Worm (Caenorhabditis elegans) whole organism, dauer: ENCODE measurements around the gene nhr-172.
"Not testable (repeated sequence)": the region's sequence is repeated elsewhere in the genome, so short reads cannot be mapped to it uniquely, and the experiment has no call there.

Source experiments
- unc-62 ChIP-seq: sonication (generic microtip); optimal IDR thresholded peaks from 2 replicates; lab custom pipeline; 2017; ENCODE audit warnings: missing biosample characterization, missing genetic modification reagents, missing genetic modification characterization

nhr-172 gene

DNA sequence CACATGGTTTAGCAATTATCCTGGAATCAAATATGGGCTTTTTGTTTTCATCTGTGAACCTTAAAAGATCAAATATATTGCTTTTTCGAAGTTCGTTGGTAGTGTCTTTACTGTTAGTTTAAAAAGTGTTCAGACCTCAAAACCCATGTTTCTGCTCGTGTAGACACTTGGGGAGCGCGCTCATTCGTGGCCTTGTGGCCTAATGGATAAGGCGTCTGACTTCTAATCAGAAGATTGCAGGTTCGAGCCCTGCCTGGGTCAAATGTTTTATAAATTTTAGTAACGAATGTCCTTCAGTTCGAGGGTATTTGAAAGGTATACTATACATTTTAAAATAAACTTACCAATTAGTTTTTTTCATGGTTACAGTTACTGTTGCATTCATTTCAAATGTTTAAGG, 2.6 kb upstream of the nhr-172 start:
- no peak for TF ChIP-seq unc-62 (GFP tag; lab: Kevin White, UChicago)

DNA sequence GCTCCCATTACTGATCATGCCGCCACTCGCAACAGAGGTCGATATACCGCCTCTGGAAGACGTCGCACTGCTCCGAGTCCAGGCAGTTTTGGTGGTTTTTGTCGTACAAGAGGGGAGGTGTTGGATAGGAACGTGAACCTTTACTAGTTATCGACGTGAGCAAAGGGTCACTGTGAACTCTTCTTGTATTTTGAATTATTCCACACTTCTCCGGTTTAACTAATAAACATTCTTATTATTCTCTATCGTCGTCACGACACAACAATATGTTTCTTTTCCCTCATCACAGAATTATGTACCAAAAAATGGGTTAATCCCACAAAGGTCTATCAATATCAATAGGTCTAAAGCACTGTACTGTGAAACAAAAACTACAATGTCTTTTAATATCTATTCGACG, 2.7 kb downstream of the nhr-172 start, which contains the start of gene nhr-171:
Gene nhr-171, plus strand, starts transcription at position 301 of the 400 bp plus-strand sequence.
- not testable (repeated sequence) for TF ChIP-seq unc-62 (GFP tag; lab: Kevin White, UChicago)

DNA sequence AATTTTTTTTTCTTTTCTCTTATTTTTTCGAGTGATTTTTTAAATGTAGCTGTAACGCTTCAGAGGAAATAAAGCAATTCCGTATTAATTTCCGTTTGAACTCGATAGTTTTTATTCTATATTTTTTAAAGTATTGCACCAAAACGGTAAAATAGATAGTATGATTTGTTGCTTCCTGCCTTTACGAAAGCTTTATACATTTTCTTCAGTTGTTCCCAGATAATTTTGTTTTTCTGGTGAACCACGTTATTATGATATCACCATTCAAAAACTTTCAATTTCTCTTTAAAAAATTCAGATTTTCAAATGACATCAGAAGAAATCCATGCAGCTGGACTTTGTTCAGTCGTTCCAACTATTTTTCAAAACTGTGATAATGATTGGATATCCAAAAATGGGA, 6.1 kb downstream of the nhr-172 start, which contains the start of gene srb-18:
Gene srb-18, plus strand, starts transcription at position 301 of the 400 bp plus-strand sequence.
- no peak for TF ChIP-seq unc-62 (GFP tag; lab: Kevin White, UChicago)

DNA sequence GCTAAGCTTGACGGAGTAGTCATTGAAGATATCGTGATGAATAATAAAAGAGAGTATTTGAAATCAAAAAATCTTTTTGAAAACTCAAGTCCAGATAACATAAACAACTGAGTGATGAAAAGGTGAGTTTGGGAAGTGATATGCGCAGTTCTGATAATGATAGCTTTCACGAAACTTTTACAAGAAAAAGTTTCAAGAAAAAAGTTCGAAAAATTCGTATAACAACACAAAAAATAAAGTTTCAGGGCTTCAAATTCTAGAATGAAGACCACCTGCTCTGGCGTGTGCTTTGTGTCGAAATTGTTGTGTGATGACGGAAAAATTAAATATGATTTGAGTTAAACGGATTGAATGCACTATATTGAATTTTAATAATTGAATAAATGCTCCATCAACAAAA, 11.3 kb downstream of the nhr-172 start, which contains the start of gene srb-19:
Gene srb-19, minus strand, starts transcription at position 101 of the 400 bp plus-strand sequence.
- no peak for TF ChIP-seq unc-62 (GFP tag; lab: Kevin White, UChicago)

DNA sequence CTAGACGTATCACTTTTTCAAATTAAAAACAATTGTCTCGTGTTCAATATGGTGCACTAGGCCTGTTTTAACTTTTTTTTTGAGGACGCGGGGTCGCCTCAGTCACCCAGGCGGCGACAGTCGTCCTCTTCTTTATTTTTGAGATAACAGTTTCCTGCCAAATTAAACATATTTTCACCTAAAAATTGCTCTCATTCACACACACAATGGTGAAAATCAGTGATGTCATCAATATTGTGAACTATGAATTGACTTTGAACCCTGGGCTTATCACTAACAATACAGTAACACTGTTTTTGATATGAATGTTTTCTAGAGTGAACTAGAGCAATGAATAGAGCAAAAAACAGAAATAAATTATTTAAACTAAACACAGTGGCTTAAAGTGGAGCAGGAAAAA, 12.5 kb downstream of the nhr-172 start:
- no peak for TF ChIP-seq unc-62 (GFP tag; lab: Kevin White, UChicago)

DNA sequence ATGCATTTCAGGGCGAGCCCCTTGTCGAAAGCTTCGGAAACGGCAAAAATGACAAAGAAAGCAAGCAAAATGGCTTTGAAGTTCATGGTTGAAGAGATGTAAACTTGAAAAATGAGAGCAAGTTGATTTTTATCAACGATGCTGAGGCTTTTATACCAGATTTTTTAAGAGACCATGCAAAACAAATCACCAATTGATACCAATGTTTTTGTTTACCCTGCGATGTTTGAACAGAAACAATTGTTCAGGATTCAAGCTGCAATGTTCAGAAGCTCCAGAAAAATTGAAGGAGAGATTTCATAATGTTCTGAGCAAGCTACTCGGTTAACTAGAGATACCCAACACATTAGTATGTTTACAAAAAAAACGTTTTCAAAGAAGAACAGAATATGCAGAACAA, 13.5 kb downstream of the nhr-172 start, which contains the start of gene C54F6.15:
Gene C54F6.15, minus strand, starts transcription at position 101 of the 400 bp plus-strand sequence.
- no peak for TF ChIP-seq unc-62 (GFP tag; lab: Kevin White, UChicago)

DNA sequence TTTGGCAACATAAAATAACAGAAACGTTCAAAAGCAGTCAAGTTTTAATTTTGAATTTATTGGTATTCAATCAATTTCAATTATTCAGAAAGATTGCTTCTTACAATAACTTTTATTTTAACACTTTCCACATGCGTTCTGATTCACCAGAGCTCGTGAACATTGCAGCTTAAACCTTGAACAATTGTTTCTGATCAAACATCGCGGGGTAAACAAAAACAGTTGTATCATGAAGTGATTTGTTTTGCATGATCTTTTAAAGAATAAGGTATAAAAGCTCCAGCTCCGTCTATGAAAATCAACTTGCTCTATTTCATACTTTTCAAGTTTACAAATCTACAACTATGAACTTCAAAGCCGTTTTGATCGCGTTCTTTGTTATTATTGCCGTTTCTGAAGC, 14.6 kb downstream of the nhr-172 start, which contains the start of gene C54F6.6:
Gene C54F6.6, plus strand, starts transcription at position 301 of the 400 bp plus-strand sequence.
- no peak for TF ChIP-seq unc-62 (GFP tag; lab: Kevin White, UChicago)

DNA sequence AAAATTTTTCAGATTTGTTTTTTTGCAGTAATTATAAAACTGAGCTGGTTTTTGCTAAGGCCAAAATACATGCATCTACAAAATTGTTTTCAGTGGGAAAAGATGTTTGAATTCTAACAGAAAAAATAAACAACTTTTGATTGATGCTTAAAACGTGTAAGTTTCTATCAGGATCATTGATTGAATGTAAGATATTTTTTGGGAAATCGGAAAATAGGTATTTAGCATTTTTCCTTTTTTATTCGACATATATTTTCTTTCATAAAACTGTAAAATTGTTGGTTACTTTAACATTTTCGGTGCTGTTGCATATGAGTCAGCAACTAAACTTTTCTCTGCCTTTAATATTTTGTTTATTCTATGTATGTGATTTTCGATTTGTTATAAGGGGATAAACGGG, 15.7 kb downstream of the nhr-172 start, which contains the start of gene C54F6.20:
Gene C54F6.20, plus strand, starts transcription at position 301 of the 400 bp plus-strand sequence.
- no peak for TF ChIP-seq unc-62 (GFP tag; lab: Kevin White, UChicago)

DNA sequence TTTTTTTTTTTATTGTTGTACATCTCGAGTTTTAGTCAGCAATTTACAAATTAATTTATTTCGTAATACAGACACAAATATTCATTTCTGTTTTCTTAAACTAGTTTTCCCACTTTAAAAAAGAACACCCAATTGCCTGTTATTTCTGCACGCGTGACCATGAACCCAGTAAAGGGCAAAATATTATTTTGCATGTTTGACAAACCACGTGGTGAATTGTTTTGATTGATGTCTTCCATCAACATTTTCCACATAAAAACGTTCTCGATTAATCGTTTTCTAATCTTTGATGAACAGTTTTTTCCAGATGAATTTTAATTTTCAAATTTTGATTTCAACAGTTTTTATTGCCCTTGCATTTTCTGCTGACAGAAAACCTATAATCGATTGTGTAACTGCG, 16.9 kb downstream of the nhr-172 start, which contains the start of gene C54F6.18:
Gene C54F6.18, plus strand, starts transcription at position 301 of the 400 bp plus-strand sequence.
- no peak for TF ChIP-seq unc-62 (GFP tag; lab: Kevin White, UChicago)

DNA sequence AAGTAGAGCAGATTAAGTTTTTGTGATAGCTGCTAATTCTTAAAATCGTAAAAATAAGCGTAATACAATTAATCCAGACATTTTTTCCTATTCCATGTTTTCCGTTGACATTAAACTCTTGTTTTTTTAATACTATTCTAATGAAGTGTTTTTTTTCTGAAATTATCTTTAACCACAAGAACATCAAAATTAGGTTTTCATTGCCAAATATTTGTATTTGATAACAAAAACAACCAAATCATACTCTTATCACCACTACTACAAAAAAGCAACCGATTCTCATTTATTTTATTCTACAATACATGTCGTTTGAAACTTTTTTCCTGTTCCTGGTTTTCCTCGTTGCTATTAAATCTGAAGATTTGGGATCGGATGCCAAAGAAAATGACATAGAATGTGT, 18.4 kb downstream of the nhr-172 start, which contains the start of gene C54F6.17:
Gene C54F6.17, plus strand, starts transcription at position 301 of the 400 bp plus-strand sequence.
- no peak for TF ChIP-seq unc-62 (GFP tag; lab: Kevin White, UChicago)

DNA sequence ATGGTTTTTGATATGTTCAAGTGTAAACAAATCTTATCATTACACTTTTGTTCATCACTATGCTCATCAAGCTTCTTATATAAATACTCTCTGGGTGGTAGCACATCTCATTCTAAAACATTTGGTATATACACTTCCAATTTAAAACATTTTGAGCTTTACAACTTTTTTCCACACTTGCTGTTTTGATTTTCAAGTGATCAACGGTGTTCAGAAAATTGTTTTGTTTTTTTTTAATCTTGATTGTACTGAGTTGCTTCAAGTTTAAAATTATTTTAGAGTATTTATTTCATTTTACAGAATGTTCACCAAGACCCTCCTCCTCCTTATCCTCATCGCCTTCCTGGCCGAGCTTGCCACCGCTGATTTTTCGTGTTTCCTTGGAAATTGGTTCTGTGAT, 20.0 kb downstream of the nhr-172 start, which contains the start of gene C54F6.5:
Gene C54F6.5, plus strand, starts transcription at position 301 of the 400 bp plus-strand sequence.
- TF ChIP-seq unc-62 (GFP tag; lab: Kevin White, UChicago), result no peak

DNA sequence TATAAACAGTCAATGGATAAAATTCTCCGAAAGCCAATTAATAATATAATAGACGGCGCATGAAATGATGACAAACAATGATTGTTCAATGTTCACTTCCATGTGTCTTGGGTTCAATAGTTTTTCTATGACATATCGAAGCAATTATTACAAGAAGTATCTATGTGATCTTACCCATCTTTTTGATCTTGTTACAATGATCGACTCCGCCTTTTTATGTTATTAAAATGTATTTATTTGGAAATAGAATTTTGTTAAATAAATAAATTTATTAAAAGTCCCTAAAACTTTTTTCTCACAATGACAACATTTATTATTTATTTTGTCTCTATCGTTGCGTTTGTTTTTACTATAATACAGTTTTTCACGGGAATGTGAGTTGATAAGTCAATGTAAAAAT, 21.0 kb downstream of the nhr-172 start, which contains the start of gene swt-2:
Gene swt-2, plus strand, starts transcription at position 301 of the 400 bp plus-strand sequence.
- TF ChIP-seq unc-62 (GFP tag; lab: Kevin White, UChicago), result no peak

DNA sequence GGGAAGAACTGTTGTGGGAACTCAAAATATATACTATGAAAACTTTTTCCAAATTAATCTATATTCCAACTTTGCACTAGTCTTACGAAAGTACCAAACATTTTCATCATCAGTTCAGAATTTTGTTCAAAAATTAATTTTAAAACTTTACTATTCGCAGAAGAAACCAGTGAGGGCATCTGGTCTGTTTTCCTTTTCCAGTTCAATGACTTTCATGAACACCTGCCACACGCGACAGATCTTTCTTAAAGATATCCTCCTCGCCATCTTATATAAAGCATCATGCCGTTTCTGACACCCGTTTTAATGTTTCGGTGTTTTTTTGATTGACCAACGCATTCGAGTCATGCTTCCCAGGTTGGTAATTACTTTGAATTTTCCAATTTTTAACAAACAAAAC, 24.2 kb downstream of the nhr-172 start, which contains the start of gene C54F6.3:
Gene C54F6.3, plus strand, starts transcription at position 301 of the 400 bp plus-strand sequence.
- no peak for TF ChIP-seq unc-62 (GFP tag; lab: Kevin White, UChicago)

DNA sequence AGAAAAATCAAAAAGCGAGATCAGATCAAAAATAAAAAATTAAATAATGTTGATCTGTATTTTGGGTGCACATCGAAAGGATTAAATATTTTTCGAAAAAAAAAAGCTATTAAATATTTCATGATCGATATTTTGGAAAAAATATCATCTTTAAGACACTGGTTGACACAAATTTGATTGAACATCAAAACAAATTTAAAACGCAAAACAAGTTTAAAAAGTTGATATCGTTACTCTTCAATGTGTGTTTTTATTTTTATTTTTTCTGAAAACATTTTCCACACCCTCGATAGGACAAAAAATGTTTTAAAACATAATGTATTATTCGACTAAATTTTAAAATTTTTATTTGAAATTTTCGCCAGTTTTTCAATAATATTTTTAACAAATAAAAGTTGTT, 29.2 kb downstream of the nhr-172 start, which contains the start of gene C54F6.12:
Gene C54F6.12, minus strand, starts transcription at position 101 of the 400 bp plus-strand sequence.
- TF ChIP-seq unc-62 (GFP tag; lab: Kevin White, UChicago), result no peak

DNA sequence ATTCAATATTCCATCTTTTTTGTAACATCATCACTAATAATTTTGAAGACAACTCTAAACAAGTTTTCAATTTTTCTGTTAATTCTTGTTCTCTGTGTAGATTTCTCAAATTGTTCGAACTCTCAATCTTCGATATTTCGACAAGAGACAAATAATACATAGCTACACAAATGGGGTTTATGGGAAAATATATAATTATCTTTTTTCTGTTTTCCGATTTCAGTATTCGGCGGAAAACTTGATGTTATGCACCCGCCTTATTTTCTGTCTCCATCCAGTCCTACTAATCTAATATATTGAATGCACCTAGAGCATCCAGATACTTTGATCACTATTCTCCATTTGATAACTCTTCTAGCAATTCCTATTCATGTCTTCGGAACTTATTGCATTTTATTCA, 30.2 kb downstream of the nhr-172 start, which contains the start of gene srh-268:
Gene srh-268, plus strand, starts transcription at position 301 of the 400 bp plus-strand sequence.
- no peak for TF ChIP-seq unc-62 (GFP tag; lab: Kevin White, UChicago)

DNA sequence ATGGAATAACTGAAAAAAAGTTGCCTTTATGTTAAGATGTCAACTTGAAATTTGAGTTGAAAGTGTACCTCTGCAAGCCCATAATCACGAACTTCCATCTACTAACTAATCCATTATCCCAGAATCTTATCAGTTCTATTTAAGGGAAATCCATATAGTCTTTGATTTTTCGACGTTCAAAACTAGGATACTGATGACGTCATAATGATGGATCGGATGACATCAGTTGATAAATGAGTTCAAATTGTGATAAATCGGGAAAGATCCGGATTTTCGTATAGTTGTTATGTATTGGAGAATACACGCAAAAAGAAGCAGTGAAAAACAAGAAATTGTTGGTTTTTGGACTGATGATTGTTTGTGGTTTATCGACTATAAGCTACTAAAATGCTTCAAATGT, 34.9 kb downstream of the nhr-172 start:
- TF ChIP-seq unc-62 (GFP tag; lab: Kevin White, UChicago), result no peak

DNA sequence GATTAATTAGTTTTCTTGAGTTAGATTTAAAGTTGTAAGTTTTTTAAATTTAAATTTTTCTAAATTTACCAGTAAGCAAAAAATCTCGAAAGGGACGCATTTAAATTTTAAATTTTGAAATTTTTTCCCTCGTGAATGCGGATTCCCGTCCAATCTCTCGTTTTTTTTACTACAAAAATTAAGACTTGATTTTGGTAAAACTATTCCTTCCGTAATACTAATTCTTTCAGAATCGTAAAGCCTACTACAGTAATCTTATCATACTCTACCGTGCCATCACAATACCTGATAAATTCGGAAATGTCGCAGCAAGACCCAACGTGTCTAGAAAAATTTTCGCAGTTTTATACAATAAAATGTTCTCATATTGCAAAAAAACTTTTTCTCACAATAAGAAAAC, 36.4 kb downstream of the nhr-172 start, which contains the start of the genes C54F6.19 and nhx-3:
Gene C54F6.19, plus strand, starts transcription at position 301 of the 400 bp plus-strand sequence.
Gene nhx-3, minus strand, starts transcription at position 337 of the 400 bp plus-strand sequence.
- TF ChIP-seq unc-62 (GFP tag; lab: Kevin White, UChicago), result no peak
